Fruit fly (Drosophila melanogaster) whole organism, embryonic: ENCODE results near the gene Gcna.

ENCODE experiments used
- B-H2 ChIP-seq: fragments of 200-800 bp; sonication (Bioruptor generic); optimal IDR thresholded peaks from 2 replicates; lab custom pipeline; 2018; ENCODE audit warnings: missing biosample characterization, mild to moderate bottlenecking, missing genetic modification characterization
- CG10147 ChIP-seq: fragments of 200-800 bp; sonication (Bioruptor generic); optimal IDR thresholded peaks from 2 replicates; lab custom pipeline; 2019; ENCODE audit warnings: missing biosample characterization, mild to moderate bottlenecking, missing genetic modification characterization, moderate library complexity
- CG11247 ChIP-seq: fragments of 200-800 bp; sonication (Bioruptor generic); IDR thresholded peaks from 2 replicates; pipeline ENCODE4 v1.3.6; 2022; ENCODE audit warnings: missing biosample characterization, missing genetic modification characterization
- CG12744 ChIP-seq: fragments of 200-800 bp; sonication (Bioruptor generic); optimal IDR thresholded peaks from 2 replicates; lab custom pipeline; 2016; ENCODE audit warnings: missing biosample characterization, missing genetic modification characterization
- CG12769 ChIP-seq: fragments of 200-800 bp; sonication (Bioruptor generic); optimal IDR thresholded peaks from 2 replicates; lab custom pipeline; 2019; ENCODE audit warnings: missing biosample characterization, mild to moderate bottlenecking, missing genetic modification characterization, moderate library complexity
- CG13123 ChIP-seq: fragments of 200-800 bp; sonication (Bioruptor generic); optimal IDR thresholded peaks from 2 replicates; lab custom pipeline; 2016; ENCODE audit warnings: missing biosample characterization, missing genetic modification characterization
- CG14965 ChIP-seq: fragments of 200-800 bp; sonication (Bioruptor generic); optimal IDR thresholded peaks from 2 replicates; lab custom pipeline; 2016; ENCODE audit warnings: missing biosample characterization, missing genetic modification characterization, borderline replicate concordance
- CG1529 ChIP-seq: fragments of 200-800 bp; sonication (Bioruptor generic); optimal IDR thresholded peaks from 3 replicates; lab custom pipeline; 2018; ENCODE audit warnings: missing biosample characterization, missing genetic modification characterization
- CG2120 ChIP-seq: fragments of 200-800 bp; sonication (Bioruptor generic); optimal IDR thresholded peaks from 3 replicates; lab custom pipeline; 2016; ENCODE audit warnings: missing biosample characterization, missing genetic modification characterization
- CG2875 ChIP-seq: fragments of 200-800 bp; sonication (Bioruptor generic); optimal IDR thresholded peaks from 2 replicates; lab custom pipeline; 2017; ENCODE audit warnings: missing biosample characterization, mild to moderate bottlenecking, missing genetic modification characterization, missing genetic modification reagents
- CG33213 ChIP-seq: fragments of 200-800 bp; sonication (Bioruptor generic); optimal IDR thresholded peaks from 3 replicates; lab custom pipeline; 2016; ENCODE audit warnings: missing biosample characterization, missing genetic modification characterization
- CG3995 ChIP-seq: fragments of 200-800 bp; sonication (Bioruptor generic); optimal IDR thresholded peaks from 3 replicates; lab custom pipeline; 2016; ENCODE audit warnings: missing biosample characterization, missing genetic modification characterization
- CG6689 ChIP-seq: fragments of 200-800 bp; sonication (Bioruptor generic); IDR thresholded peaks from 2 replicates; pipeline ENCODE4 v1.3.6; 2022; ENCODE audit warnings: missing biosample characterization, missing genetic modification characterization
- CG7271 ChIP-seq: fragments of 200-800 bp; sonication (Bioruptor generic); optimal IDR thresholded peaks from 2 replicates; lab custom pipeline; 2018; ENCODE audit warnings: missing biosample characterization, mild to moderate bottlenecking, missing genetic modification characterization, moderate library complexity
- CG7928 ChIP-seq: fragments of 200-800 bp; sonication (Bioruptor generic); optimal IDR thresholded peaks from 2 replicates; lab custom pipeline; 2017; ENCODE audit warnings: missing biosample characterization, mild to moderate bottlenecking, missing genetic modification characterization
- CG9817 ChIP-seq: fragments of 200-800 bp; sonication (Bioruptor generic); optimal IDR thresholded peaks from 2 replicates; lab custom pipeline; 2018; ENCODE audit warnings: missing biosample characterization, mild to moderate bottlenecking, missing genetic modification characterization, moderate library complexity
- CTCF ChIP-seq: fragments of 200-800 bp; sonication (Bioruptor generic); optimal IDR thresholded peaks from 2 replicates; lab custom pipeline; 2017; ENCODE audit warnings: missing biosample characterization, mild to moderate bottlenecking, missing genetic modification characterization, moderate library complexity
- Deaf1 ChIP-seq: fragments of 200-800 bp; optimal IDR thresholded peaks from 3 replicates; lab custom pipeline; 2019; ENCODE audit warnings: missing biosample characterization, mild to moderate bottlenecking, missing genetic modification characterization, moderate library complexity
- Dip3 ChIP-seq: fragments of 200-800 bp; sonication (Bioruptor generic); optimal IDR thresholded peaks from 3 replicates; lab custom pipeline; 2016; ENCODE audit warnings: missing biosample characterization, missing genetic modification characterization
- Ets65A ChIP-seq: fragments of 200-800 bp; sonication (Bioruptor generic); peaks from one replicate; lab custom pipeline; 2016; ENCODE audit warnings: missing biosample characterization, missing genetic modification characterization
- Gsc ChIP-seq: fragments of 200-800 bp; sonication (Bioruptor generic); IDR thresholded peaks from 2 replicates; pipeline ENCODE4 v1.3.6; 2022; ENCODE audit warnings: missing biosample characterization, missing genetic modification characterization
- Hr78 ChIP-seq, 2 experiments: fragments of 200-800 bp in 1 of 2; fragments of >200 bp in 1 of 2; sonication (Bioruptor generic) in 1 of 2; optimal IDR thresholded peaks; 2 replicates each; lab custom pipeline; 2017 to 2019; ENCODE audit warnings: missing biosample characterization in 2 of 2, missing genetic modification characterization in 2 of 2, mild to moderate bottlenecking in 1 of 2, moderate library complexity in 1 of 2
- Jarid2 ChIP-seq: fragments of 200-800 bp; sonication (Bioruptor generic); optimal IDR thresholded peaks from 3 replicates; lab custom pipeline; 2017; ENCODE audit warnings: mild to moderate bottlenecking, missing biosample characterization, missing genetic modification reagents, missing genetic modification characterization
- Myb ChIP-seq: fragments of 200-800 bp; sonication (Bioruptor generic); optimal IDR thresholded peaks from 2 replicates; lab custom pipeline; 2016; ENCODE audit warnings: missing biosample characterization, missing genetic modification characterization
- NK7.1 ChIP-seq: fragments of 200-800 bp; sonication (Bioruptor generic); optimal IDR thresholded peaks from 3 replicates; lab custom pipeline; 2016; ENCODE audit warnings: missing biosample characterization, missing genetic modification characterization
- Nf-YA ChIP-seq: fragments of 200-800 bp; sonication (Bioruptor generic); IDR thresholded peaks from 2 replicates; pipeline ENCODE4 v1.3.6; 2022; ENCODE audit warnings: missing biosample characterization, missing genetic modification characterization
- Oaz ChIP-seq: fragments of 200-800 bp; sonication (Bioruptor generic); IDR thresholded peaks from 2 replicates; pipeline ENCODE4 v1.3.6; 2022; ENCODE audit warnings: missing biosample characterization, missing genetic modification characterization
- Rx ChIP-seq: fragments of 200-800 bp; sonication (Bioruptor generic); IDR thresholded peaks from 2 replicates; pipeline ENCODE4 v1.3.6; 2022; ENCODE audit warnings: missing biosample characterization, missing genetic modification characterization
- Sox100B ChIP-seq: fragments of 200-800 bp; sonication (Bioruptor generic); optimal IDR thresholded peaks from 3 replicates; lab custom pipeline; 2018; ENCODE audit warnings: missing biosample characterization, mild to moderate bottlenecking, missing genetic modification characterization
- YL-1 ChIP-seq: fragments of 200-800 bp; sonication (Bioruptor generic); optimal IDR thresholded peaks from 3 replicates; lab custom pipeline; 2017; ENCODE audit warnings: missing biosample characterization, mild to moderate bottlenecking, missing genetic modification characterization
- ap ChIP-seq: fragments of 200-800 bp; sonication (Bioruptor generic); IDR thresholded peaks from 2 replicates; pipeline ENCODE4 v1.3.6; 2022; ENCODE audit warnings: missing biosample characterization, missing genetic modification characterization
- bcd ChIP-seq: fragments of 200-800 bp; sonication (Bioruptor generic); optimal IDR thresholded peaks from 2 replicates; lab custom pipeline; 2017; ENCODE audit warnings: missing biosample characterization, mild to moderate bottlenecking, missing genetic modification characterization
- chn ChIP-seq: fragments of 200-800 bp; sonication (Bioruptor generic); optimal IDR thresholded peaks from 2 replicates; lab custom pipeline; 2016; ENCODE audit warnings: missing biosample characterization, missing genetic modification characterization
- crol ChIP-seq: fragments of 200-800 bp; sonication (Bioruptor generic); IDR thresholded peaks from 2 replicates; pipeline ENCODE4 v1.3.6; 2022; ENCODE audit warnings: missing biosample characterization, missing genetic modification characterization
- fd64A ChIP-seq: fragments of 200-800 bp; sonication (Bioruptor generic); optimal IDR thresholded peaks from 3 replicates; lab custom pipeline; 2018; ENCODE audit warnings: missing biosample characterization, mild to moderate bottlenecking, missing genetic modification characterization
- gsb ChIP-seq: fragments of 200-800 bp; sonication (Bioruptor generic); IDR thresholded peaks from 2 replicates; pipeline ENCODE4 v1.3.6; 2022; ENCODE audit warnings: missing biosample characterization, missing genetic modification characterization
- gsb-n ChIP-seq: fragments of 200-800 bp; sonication (Bioruptor generic); optimal IDR thresholded peaks from 3 replicates; lab custom pipeline; 2018; ENCODE audit warnings: missing biosample characterization, mild to moderate bottlenecking, missing genetic modification characterization
- inv ChIP-seq: fragments of 200-800 bp; sonication (Bioruptor generic); IDR thresholded peaks from 2 replicates; pipeline ENCODE4 v1.3.6; 2022; ENCODE audit warnings: missing biosample characterization, missing genetic modification characterization; ENCODE audit not compliant: partially characterized antibody
- jigr1 ChIP-seq: fragments of 200-800 bp; sonication (Bioruptor generic); IDR thresholded peaks from 3 replicates; pipeline ENCODE4 v1.3.6; 2022; ENCODE audit warnings: missing biosample characterization, missing genetic modification characterization
- lbe ChIP-seq: fragments of 200-800 bp; sonication (Bioruptor generic); optimal IDR thresholded peaks from 2 replicates; lab custom pipeline; 2016; ENCODE audit warnings: missing biosample characterization, mild to moderate bottlenecking, missing genetic modification characterization
- lola ChIP-seq, 3 experiments: fragments of >200 bp in 2 of 3; fragments of 200-800 bp in 1 of 3; sonication (Bioruptor generic) in 1 of 3; optimal IDR thresholded peaks; 2 replicates each; lab custom pipeline; 2017 to 2019; ENCODE audit warnings: missing biosample characterization in 3 of 3, missing genetic modification characterization in 3 of 3, mild to moderate bottlenecking in 1 of 3, moderate library complexity in 1 of 3
- lov ChIP-seq, 2 experiments: fragments of 200-800 bp in 1 of 2; fragments of >200 bp in 1 of 2; sonication (Bioruptor generic) in 1 of 2; IDR thresholded peaks in 1 of 2; optimal IDR thresholded peaks in 1 of 2; 2 replicates in 1 of 2; 3 replicates in 1 of 2; pipeline versions ENCODE4 v1.3.6 to Lab custom; 2017 to 2022; ENCODE audit warnings: missing biosample characterization in 1 of 2, missing genetic modification characterization in 1 of 2
- rib ChIP-seq: fragments of 200-800 bp; sonication (Bioruptor generic); IDR thresholded peaks from 2 replicates; pipeline ENCODE4 v1.3.6; 2022; ENCODE audit warnings: missing biosample characterization, missing genetic modification characterization
- sens ChIP-seq: fragments of 200-800 bp; sonication (Bioruptor generic); peaks from one replicate; lab custom pipeline; 2016; ENCODE audit warnings: missing biosample characterization, missing genetic modification characterization
- sisA ChIP-seq: fragments of 200-800 bp; sonication (Bioruptor generic); IDR thresholded peaks from 2 replicates; pipeline ENCODE4 v1.3.6; 2022; ENCODE audit warnings: missing biosample characterization, missing genetic modification characterization
- so ChIP-seq: fragments of 200-800 bp; sonication (Bioruptor generic); IDR thresholded peaks from 3 replicates; pipeline ENCODE4 v1.3.6; 2022; ENCODE audit warnings: missing biosample characterization, missing genetic modification characterization
- sob ChIP-seq: fragments of 200-800 bp; sonication (Bioruptor generic); IDR thresholded peaks from 2 replicates; pipeline ENCODE4 v1.3.6; 2022; ENCODE audit warnings: missing biosample characterization, missing genetic modification characterization
- sqz ChIP-seq: fragments of 200-800 bp; sonication (Bioruptor generic); optimal IDR thresholded peaks from 3 replicates; lab custom pipeline; 2018; ENCODE audit warnings: missing biosample characterization, mild to moderate bottlenecking, missing genetic modification characterization
- stwl ChIP-seq: fragments of 200-800 bp; sonication (Bioruptor generic); optimal IDR thresholded peaks from 3 replicates; lab custom pipeline; 2018; ENCODE audit warnings: missing biosample characterization, mild to moderate bottlenecking, missing genetic modification characterization, moderate library complexity
- wek ChIP-seq: fragments of 200-800 bp; sonication (Bioruptor generic); optimal IDR thresholded peaks from 3 replicates; lab custom pipeline; 2018; ENCODE audit warnings: missing biosample characterization, mild to moderate bottlenecking, missing genetic modification characterization, moderate library complexity

Gcna gene

dm6 chrX:1877107-1877736 is 11.6 kb upstream of the Gcna start, which contains the start of the genes CG14817 and CG14805 (continued):
- peak in 1 of 3 experiments; percentile 20 for TF ChIP-seq lola (GFP tag; optimal IDR thresholded peaks at IDR 0.05; lab: Kevin White, UChicago)
- TF ChIP-seq stwl, result peak; percentile 46
- no peak for TF ChIP-seq ap (GFP tag; lab: Robert Waterston, UW)
- TF ChIP-seq Myb, result no peak
- peak; percentile 85 for TF ChIP-seq wek (GFP tag; lab: Kevin White, UChicago)
- TF ChIP-seq lbe (GFP tag; lab: Kevin White, UChicago), result peak; percentile 62
- no peak for TF ChIP-seq crol (GFP tag; lab: Robert Waterston, UW)
- TF ChIP-seq Jarid2 (GFP tag; lab: Kevin White, UChicago), result no peak
- TF ChIP-seq gsb (GFP tag; lab: Robert Waterston, UW), result no peak
- peak; percentile 93 for TF ChIP-seq YL-1 (GFP tag; lab: Kevin White, UChicago)
- peak; percentile 94 for TF ChIP-seq CG7271 (tag; lab: Kevin White, UChicago)
- no peak for TF ChIP-seq lov (optimal IDR thresholded peaks at IDR 0.05; lab: Kevin White, UChicago)
- TF ChIP-seq lov (GFP tag; IDR thresholded peaks at IDR 0.05; lab: Robert Waterston, UW), result peak; percentile 71; the same call in 1 of the 3 replicates
- peak in 1 of 2 experiments; percentile 96 for TF ChIP-seq Hr78 (GFP tag; optimal IDR thresholded peaks at IDR 0.05; lab: Kevin White, UChicago)
- peak; percentile 54 for TF ChIP-seq CG1529
- TF ChIP-seq NK7.1 (GFP tag; lab: Kevin White, UChicago), result peak; percentile 2
- no peak; the same call in 1 of the 2 replicates for TF ChIP-seq inv (GFP tag; lab: Robert Waterston, UW)
- no peak for TF ChIP-seq CG7928 (GFP tag; lab: Kevin White, UChicago)
- peak; percentile 85 for TF ChIP-seq sens (GFP tag; lab: Kevin White, UChicago)
- no peak for TF ChIP-seq Dip3 (GFP tag; lab: Kevin White, UChicago)
- peak; percentile 71 for TF ChIP-seq sqz (GFP tag; lab: Kevin White, UChicago)
- peak; percentile 64 for TF ChIP-seq CG33213
- TF ChIP-seq bcd (GFP tag; lab: Kevin White, UChicago), result peak; percentile 79
- no peak for TF ChIP-seq rib (GFP tag; lab: Robert Waterston, UW)
- peak; percentile 91 for TF ChIP-seq Ets65A (GFP tag; lab: Kevin White, UChicago)
- TF ChIP-seq Deaf1 (tag; lab: Kevin White, UChicago), result peak; percentile 30
- peak; percentile 7 for TF ChIP-seq CG2120
- TF ChIP-seq Oaz, result no peak
- TF ChIP-seq CTCF (GFP tag; lab: Kevin White, UChicago), result peak; percentile 33
- peak; percentile 19 for TF ChIP-seq CG12744 (GFP tag; lab: Kevin White, UChicago)
- TF ChIP-seq sisA (GFP tag; lab: Robert Waterston, UW), result no peak
- peak; percentile 10 for TF ChIP-seq CG13123
- no peak for TF ChIP-seq Gsc (GFP tag; lab: Robert Waterston, UW)
- peak; percentile 76 for TF ChIP-seq CG10147
- 0 out of 3 replicates have a peak, but pooled peaks have one; percentile 29 for TF ChIP-seq so (GFP tag; lab: Robert Waterston, UW)
- TF ChIP-seq fd64A (GFP tag; lab: Kevin White, UChicago), result peak; percentile 73
- TF ChIP-seq CG2875 (GFP tag; lab: Kevin White, UChicago), result peak; percentile 50
- no peak for TF ChIP-seq Nf-YA (GFP tag; lab: Robert Waterston, UW)
- peak; percentile 64 for TF ChIP-seq sob
- no peak for TF ChIP-seq CG12769
- no peak for TF ChIP-seq jigr1 (GFP tag; lab: Robert Waterston, UW)
- TF ChIP-seq CG14965 (GFP tag; lab: Kevin White, UChicago), result no peak
- 0 out of 2 replicates have a peak, but pooled peaks have one; percentile 25 for TF ChIP-seq Rx
- TF ChIP-seq Sox100B (GFP tag; lab: Kevin White, UChicago), result no peak
- no peak for TF ChIP-seq CG11247 (GFP tag; lab: Robert Waterston, UW)
- peak; percentile 54 for TF ChIP-seq CG9817 (tag; lab: Kevin White, UChicago)
- peak; percentile 67 for TF ChIP-seq gsb-n (tag; lab: Kevin White, UChicago)
- no peak for TF ChIP-seq chn (GFP tag; lab: Kevin White, UChicago)
- peak; percentile 91 for TF ChIP-seq B-H2 (GFP tag; lab: Kevin White, UChicago)
- peak; percentile 54 for TF ChIP-seq CG3995 (GFP tag; lab: Kevin White, UChicago)
- TF ChIP-seq CG6689 (GFP tag; lab: Robert Waterston, UW), result 0 out of 2 replicates have a peak, but pooled peaks have one; percentile 19
